Worm (Caenorhabditis elegans) whole organism, young adult: Measurements from ENCODE around the gene F10E7.6.

Experiments
- F57C9.4 ChIP-seq: sonication (generic microtip); optimal IDR thresholded peaks from 2 replicates; lab custom pipeline; 2017; ENCODE audit warnings: mild to moderate bottlenecking, missing genetic modification characterization, missing compliant biosample characterization
- Y53G8AR.9 ChIP-seq: fragments of 200-800 bp; sonication (Bioruptor generic); conservative IDR thresholded peaks from 2 replicates; pipeline ENCODE4 v1.3.6; 2022; ENCODE audit warnings: missing genetic modification reagents, missing genetic modification characterization, missing compliant biosample characterization
- ZK185.1 ChIP-seq: sonication (generic microtip); optimal IDR thresholded peaks from 2 replicates; lab custom pipeline; 2016; ENCODE audit warnings: mild to moderate bottlenecking, missing genetic modification characterization, missing compliant biosample characterization; ENCODE audit not compliant: poor library complexity, severe bottlenecking
- ama-1 ChIP-seq, 3 experiments: fragments of 150-350 bp in 1 of 3; sonication (generic microtip) in 2 of 3; optimal IDR thresholded peaks; 2 replicates each; lab custom pipeline; 2014 to 2018; ENCODE audit warnings: missing biosample characterization in 2 of 3, missing genetic modification characterization in 2 of 3, missing genetic modification reagents in 2 of 3
- aptf-2 ChIP-seq: fragments of 200-800 bp; sonication (Bioruptor generic); conservative IDR thresholded peaks from 2 replicates; pipeline ENCODE4 v1.3.6; 2022; ENCODE audit warnings: missing genetic modification reagents, missing genetic modification characterization, missing compliant biosample characterization
- atf-7 ChIP-seq: sonication (generic microtip); optimal IDR thresholded peaks from 2 replicates; lab custom pipeline; 2017; ENCODE audit warnings: mild to moderate bottlenecking, missing genetic modification characterization, missing compliant biosample characterization
- attf-5 ChIP-seq: fragments of 200-800 bp; sonication (Bioruptor generic); optimal IDR thresholded peaks from 2 replicates; lab custom pipeline; 2018; ENCODE audit warnings: mild to moderate bottlenecking, missing genetic modification characterization, missing compliant biosample characterization
- attf-6 ChIP-seq: fragments of 200-800 bp; sonication (Bioruptor generic); IDR thresholded peaks from 2 replicates; pipeline ENCODE4 v1.3.6; 2022; ENCODE audit warnings: missing genetic modification reagents, missing genetic modification characterization, missing compliant biosample characterization
- bed-1 ChIP-seq: fragments of 200-800 bp; sonication (Bioruptor generic); IDR thresholded peaks from 2 replicates; pipeline ENCODE4 v1.3.6; 2022; ENCODE audit warnings: missing genetic modification reagents, missing genetic modification characterization, missing compliant biosample characterization
- bed-2 ChIP-seq: fragments of 200-800 bp; sonication (Bioruptor generic); IDR thresholded peaks from 2 replicates; pipeline ENCODE4 v1.3.6; 2022; ENCODE audit warnings: missing genetic modification reagents, missing genetic modification characterization, missing compliant biosample characterization
- cebp-1 ChIP-seq, 2 experiments: fragments of 200-800 bp in 1 of 2; sonication (Bioruptor generic) in 1 of 2; sonication (generic microtip) in 1 of 2; IDR thresholded peaks in 1 of 2; optimal IDR thresholded peaks in 1 of 2; 2 replicates each; pipeline versions ENCODE4 v1.3.6 to Lab custom; 2017 to 2022; ENCODE audit warnings: missing compliant biosample characterization in 2 of 2, missing genetic modification characterization in 2 of 2, mild to moderate bottlenecking in 1 of 2, missing genetic modification reagents in 1 of 2, moderate library complexity in 1 of 2
- ceh-79 ChIP-seq: sonication (generic microtip); optimal IDR thresholded peaks from 2 replicates; lab custom pipeline; 2017; ENCODE audit warnings: mild to moderate bottlenecking, missing genetic modification characterization, missing compliant biosample characterization
- dox-1 ChIP-seq: fragments of 200-800 bp; sonication (Bioruptor generic); IDR thresholded peaks from 2 replicates; pipeline ENCODE4 v1.3.6; 2022; ENCODE audit warnings: missing genetic modification reagents, missing genetic modification characterization, missing compliant biosample characterization
- efl-1 ChIP-seq: fragments of 150-350 bp; optimal IDR thresholded peaks from 2 replicates; lab custom pipeline; 2014; ENCODE audit warnings: missing biosample characterization, missing genetic modification reagents, missing genetic modification characterization
- egrh-3 ChIP-seq: fragments of 200-800 bp; sonication (Bioruptor generic); IDR thresholded peaks from 2 replicates; pipeline ENCODE4 v1.3.6; 2022; ENCODE audit warnings: missing genetic modification reagents, missing genetic modification characterization, missing compliant biosample characterization
- ets-4 ChIP-seq: fragments of 200-800 bp; sonication (Bioruptor generic); optimal IDR thresholded peaks from 2 replicates; lab custom pipeline; 2018; ENCODE audit warnings: mild to moderate bottlenecking, missing genetic modification characterization, missing compliant biosample characterization
- hmg-1.2 ChIP-seq: fragments of 200-800 bp; sonication (Bioruptor generic); IDR thresholded peaks from 2 replicates; pipeline ENCODE4 v1.3.6; 2022; ENCODE audit warnings: missing genetic modification reagents, missing genetic modification characterization, missing compliant biosample characterization
- hsf-1 ChIP-seq: fragments of 200-800 bp; sonication (Bioruptor generic); IDR thresholded peaks from 2 replicates; pipeline ENCODE4 v1.3.6; 2022; ENCODE audit warnings: missing genetic modification reagents, missing genetic modification characterization, missing compliant biosample characterization
- lag-1 ChIP-seq: fragments of 200-800 bp; sonication (Bioruptor generic); IDR thresholded peaks from 2 replicates; pipeline ENCODE4 v1.3.6; 2022; ENCODE audit warnings: missing genetic modification reagents, missing genetic modification characterization, missing compliant biosample characterization
- lsl-1 ChIP-seq: fragments of 200-800 bp; sonication (Bioruptor generic); optimal IDR thresholded peaks from 2 replicates; lab custom pipeline; 2018; ENCODE audit warnings: mild to moderate bottlenecking, missing genetic modification characterization, moderate library complexity, missing compliant biosample characterization
- nfya-2 ChIP-seq: fragments of 200-800 bp; sonication (Bioruptor generic); IDR thresholded peaks from 2 replicates; pipeline ENCODE4 v1.3.6; 2022; ENCODE audit warnings: missing genetic modification reagents, missing genetic modification characterization, missing compliant biosample characterization
- nhr-179 ChIP-seq: sonication (generic microtip); optimal IDR thresholded peaks from 2 replicates; lab custom pipeline; 2016; ENCODE audit warnings: mild to moderate bottlenecking, missing genetic modification characterization, missing compliant biosample characterization
- nhr-80 ChIP-seq: sonication (generic microtip); optimal IDR thresholded peaks from 2 replicates; lab custom pipeline; 2016; ENCODE audit warnings: missing genetic modification characterization, missing compliant biosample characterization
- nhr-90 ChIP-seq: sonication (generic microtip); optimal IDR thresholded peaks from 2 replicates; lab custom pipeline; 2016; ENCODE audit warnings: missing genotype, mild to moderate bottlenecking, missing genetic modification characterization, missing compliant biosample characterization
- pbrm-1 ChIP-seq: fragments of 200-800 bp; sonication (Bioruptor generic); IDR thresholded peaks from 2 replicates; pipeline ENCODE4 v1.3.6; 2022; ENCODE audit warnings: missing genetic modification reagents, missing genetic modification characterization, missing compliant biosample characterization
- repo-1 ChIP-seq: sonication (generic microtip); optimal IDR thresholded peaks from 2 replicates; lab custom pipeline; 2017; ENCODE audit warnings: mild to moderate bottlenecking, missing genetic modification characterization, missing compliant biosample characterization
- tlf-1 ChIP-seq: fragments of 200-800 bp; sonication (Bioruptor generic); optimal IDR thresholded peaks from 2 replicates; lab custom pipeline; 2018; ENCODE audit warnings: mild to moderate bottlenecking, missing genetic modification characterization, missing compliant biosample characterization
- unc-62 ChIP-seq: fragments of 150-350 bp; optimal IDR thresholded peaks from 2 replicates; lab custom pipeline; 2014; ENCODE audit warnings: missing biosample characterization, missing genetic modification reagents, missing genetic modification characterization
- zfh-2 ChIP-seq: fragments of 200-800 bp; sonication (Bioruptor generic); conservative IDR thresholded peaks from 2 replicates; pipeline ENCODE4 v1.3.6; 2022; ENCODE audit warnings: missing genetic modification reagents, missing genetic modification characterization, missing compliant biosample characterization

The F10E7.6 gene

ce11 chrII:7151969-7152631 lies 39.2 kb downstream of the F10E7.6 start, which contains the start of gene fust-1 (continued):
- TF ChIP-seq bed-1 (GFP tag; lab: Robert Waterston, UW) (no peak), tlf-1 (peak; percentile 95), efl-1 (GFP tag; lab: Kevin White, UChicago) (peak; percentile 64), dox-1 (GFP tag; lab: Robert Waterston, UW) (peak; percentile 98), hmg-1.2 (GFP tag; lab: Robert Waterston, UW) (peak; percentile 97)

- 0 out of 2 replicates have a peak, but pooled peaks have one; percentile 8 for TF ChIP-seq hsf-1
- peak; percentile 83 for TF ChIP-seq zfh-2 (GFP tag; lab: Robert Waterston, UW)
- peak; percentile 51; the same call in 1 of the 2 replicates for TF ChIP-seq egrh-3 (GFP tag; lab: Robert Waterston, UW)
Measured at ce11 chrII:7153095-7153494, 40.2 kb downstream of the F10E7.6 start.

- TF ChIP-seq repo-1 (tag; lab: Kevin White, UChicago) (no peak), ZK185.1 (tag; lab: Kevin White, UChicago) (no peak), egrh-3 (GFP tag; lab: Robert Waterston, UW) (peak; percentile 88), zfh-2 (GFP tag; lab: Robert Waterston, UW) (peak; percentile 88)
Measured at ce11 chrII:7154711-7155110, 41.8 kb downstream of the F10E7.6 start.

ce11 chrII:7155392-7155791 lies 42.5 kb downstream of the F10E7.6 start, which contains the start of gene C27H5.2:
C27H5.2 (plus strand) TSS chrII:7155581.
- TF ChIP-seq bed-2 (GFP tag; lab: Robert Waterston, UW) = no peak
- peak; percentile 49; the same call in 1 of the 2 replicates for TF ChIP-seq Y53G8AR.9 (GFP tag; lab: Robert Waterston, UW)
- TF ChIP-seq hmg-1.2 (GFP tag; lab: Robert Waterston, UW) = peak; percentile 14; the same call in 1 of the 2 replicates
- TF ChIP-seq nhr-80 (tag; lab: Kevin White, UChicago) = peak; percentile 69
- peak; percentile 14 for TF ChIP-seq ama-1 (optimal IDR thresholded peaks at IDR 0.05; lab: Kevin White, UChicago)
- TF ChIP-seq ama-1 (GFP tag; optimal IDR thresholded peaks at IDR 0.05; lab: Kevin White, UChicago) = no peak
- no peak for TF ChIP-seq cebp-1 (GFP tag; IDR thresholded peaks at IDR 0.05; lab: Robert Waterston, UW)
- peak; percentile 9 for TF ChIP-seq cebp-1 (tag; optimal IDR thresholded peaks at IDR 0.05; lab: Kevin White, UChicago)

- TF ChIP-seq lsl-1 (GFP tag; lab: Kevin White, UChicago) (no peak), bed-1 (GFP tag; lab: Robert Waterston, UW) (no peak), nhr-90 (tag; lab: Kevin White, UChicago) (no peak), pbrm-1 (GFP tag; lab: Robert Waterston, UW) (no peak), nhr-179 (no peak), lag-1 (GFP tag; lab: Robert Waterston, UW) (no peak), unc-62 (GFP tag; lab: Kevin White, UChicago) (peak; percentile 38), ceh-79 (tag; lab: Kevin White, UChicago) (no peak), ets-4 (GFP tag; lab: Kevin White, UChicago) (peak; percentile 10), aptf-2 (GFP tag; lab: Robert Waterston, UW) (no peak), F57C9.4 (tag; lab: Kevin White, UChicago) (no peak), attf-5 (GFP tag; lab: Kevin White, UChicago) (peak; percentile 9), nfya-2 (GFP tag; lab: Robert Waterston, UW) (no peak), nhr-80 (tag; lab: Kevin White, UChicago) (peak; percentile 79), attf-6 (GFP tag; lab: Robert Waterston, UW) (no peak), atf-7 (tag; lab: Kevin White, UChicago) (peak; percentile 14), Y53G8AR.9 (GFP tag; lab: Robert Waterston, UW) (no peak), ama-1 (optimal IDR thresholded peaks at IDR 0.05; lab: Kevin White, UChicago) (no peak), ama-1 (GFP tag; optimal IDR thresholded peaks at IDR 0.05; lab: Kevin White, UChicago) (no peak)
- TF ChIP-seq, all 124 proteins: peak for 5
Measured at ce11 chrII:7157415-7157814, 44.5 kb downstream of the F10E7.6 start.
